Worm (Caenorhabditis elegans) whole organism, young adult: Measurements from ENCODE around the gene srx-67.
A peak's percentile ranks its signal among the peaks of the same experiment; 100 is the strongest.

Experiments
- B0261.1 ChIP-seq: sonication (generic microtip); optimal IDR thresholded peaks from 2 replicates; lab custom pipeline; 2016; ENCODE audit warnings: mild to moderate bottlenecking, missing genetic modification characterization, moderate library complexity, missing compliant biosample characterization
- F10E7.11 ChIP-seq: sonication (generic microtip); optimal IDR thresholded peaks from 2 replicates; lab custom pipeline; 2017; ENCODE audit warnings: mild to moderate bottlenecking, missing genetic modification characterization, moderate library complexity, missing compliant biosample characterization
- F37B4.10 ChIP-seq: fragments of 200-800 bp; sonication (Bioruptor generic); IDR thresholded peaks from 2 replicates; pipeline ENCODE4 v1.3.6; 2022; ENCODE audit warnings: missing genetic modification characterization, missing compliant biosample characterization
- F39B2.1 ChIP-seq: fragments of 200-800 bp; sonication (Bioruptor generic); IDR thresholded peaks from 2 replicates; pipeline ENCODE4 v1.3.6; 2022; ENCODE audit warnings: missing genetic modification reagents, missing genetic modification characterization, missing compliant biosample characterization
- F57A8.1 ChIP-seq: fragments of 200-800 bp; sonication (Bioruptor generic); optimal IDR thresholded peaks from 2 replicates; lab custom pipeline; 2018; ENCODE audit warnings: mild to moderate bottlenecking, missing genetic modification characterization, moderate library complexity, missing compliant biosample characterization
- Y56A3A.18 ChIP-seq: fragments of 200-800 bp; sonication (Bioruptor generic); IDR thresholded peaks from 2 replicates; pipeline ENCODE4 v1.3.6; 2022; ENCODE audit warnings: missing genetic modification reagents, missing genetic modification characterization, missing compliant biosample characterization
- aptf-3 ChIP-seq: fragments of 200-800 bp; sonication (Bioruptor generic); IDR thresholded peaks from 2 replicates; pipeline ENCODE4 v1.3.6; 2022; ENCODE audit warnings: missing genetic modification characterization, missing compliant biosample characterization
- attf-5 ChIP-seq: fragments of 200-800 bp; sonication (Bioruptor generic); optimal IDR thresholded peaks from 2 replicates; lab custom pipeline; 2018; ENCODE audit warnings: mild to moderate bottlenecking, missing genetic modification characterization, missing compliant biosample characterization
- ccch-3 ChIP-seq: fragments of 200-800 bp; sonication (Bioruptor generic); optimal IDR thresholded peaks from 2 replicates; lab custom pipeline; 2018; ENCODE audit warnings: mild to moderate bottlenecking, missing genetic modification characterization, missing compliant biosample characterization
- ceh-40 ChIP-seq: fragments of 200-800 bp; sonication (Bioruptor generic); IDR thresholded peaks from 2 replicates; pipeline ENCODE4 v1.3.6; 2022; ENCODE audit warnings: missing genetic modification characterization, missing compliant biosample characterization
- dpl-1 ChIP-seq: fragments of 150-350 bp; optimal IDR thresholded peaks from 2 replicates; lab custom pipeline; 2014; ENCODE audit warnings: missing biosample characterization, missing genetic modification reagents, missing genetic modification characterization
- ets-4 ChIP-seq: fragments of 200-800 bp; sonication (Bioruptor generic); optimal IDR thresholded peaks from 2 replicates; lab custom pipeline; 2018; ENCODE audit warnings: mild to moderate bottlenecking, missing genetic modification characterization, missing compliant biosample characterization
- fkh-3 ChIP-seq: sonication (generic microtip); optimal IDR thresholded peaks from 2 replicates; lab custom pipeline; 2016; ENCODE audit warnings: mild to moderate bottlenecking, missing genetic modification characterization, missing compliant biosample characterization
- gei-17 ChIP-seq: fragments of 200-800 bp; sonication (Bioruptor generic); optimal IDR thresholded peaks from 2 replicates; lab custom pipeline; 2018; ENCODE audit warnings: mild to moderate bottlenecking, missing genetic modification characterization, missing compliant biosample characterization
- hlh-12 ChIP-seq: sonication (generic microtip); optimal IDR thresholded peaks from 2 replicates; lab custom pipeline; 2016; ENCODE audit warnings: missing genetic modification characterization, missing compliant biosample characterization
- hsf-1 ChIP-seq: fragments of 200-800 bp; sonication (Bioruptor generic); IDR thresholded peaks from 2 replicates; pipeline ENCODE4 v1.3.6; 2022; ENCODE audit warnings: missing genetic modification reagents, missing genetic modification characterization, missing compliant biosample characterization
- lag-1 ChIP-seq: fragments of 200-800 bp; sonication (Bioruptor generic); IDR thresholded peaks from 2 replicates; pipeline ENCODE4 v1.3.6; 2022; ENCODE audit warnings: missing genetic modification reagents, missing genetic modification characterization, missing compliant biosample characterization
- lin-40 ChIP-seq: sonication (generic microtip); optimal IDR thresholded peaks from 2 replicates; lab custom pipeline; 2016; ENCODE audit warnings: missing genetic modification characterization, mild to moderate bottlenecking, missing compliant biosample characterization, missing genotype, missing genetic modification reagents
- madf-10 ChIP-seq: sonication (generic microtip); optimal IDR thresholded peaks from 2 replicates; lab custom pipeline; 2016; ENCODE audit warnings: mild to moderate bottlenecking, missing genetic modification characterization, missing compliant biosample characterization
- mxl-1 ChIP-seq: sonication (generic microtip); optimal IDR thresholded peaks from 2 replicates; lab custom pipeline; 2016; ENCODE audit warnings: missing genetic modification characterization, missing compliant biosample characterization
- nfya-1 ChIP-seq: sonication (generic microtip); optimal IDR thresholded peaks from 2 replicates; lab custom pipeline; 2017; ENCODE audit warnings: antibody characterized with exemption, missing compliant biosample characterization, missing genetic modification characterization, borderline replicate concordance; ENCODE audit not compliant: insufficient read depth
- nfyb-1 ChIP-seq: fragments of 200-800 bp; sonication (Bioruptor generic); IDR thresholded peaks from 2 replicates; pipeline ENCODE4 v1.3.6; 2022; ENCODE audit warnings: missing genetic modification reagents, missing genetic modification characterization, missing compliant biosample characterization
- nhr-27 ChIP-seq: fragments of 200-800 bp; sonication (Bioruptor generic); optimal IDR thresholded peaks from 2 replicates; lab custom pipeline; 2018; ENCODE audit warnings: mild to moderate bottlenecking, missing genetic modification characterization, moderate library complexity, missing compliant biosample characterization
- nhr-80 ChIP-seq: sonication (generic microtip); optimal IDR thresholded peaks from 2 replicates; lab custom pipeline; 2016; ENCODE audit warnings: missing genetic modification characterization, missing compliant biosample characterization
- nhr-90 ChIP-seq: sonication (generic microtip); optimal IDR thresholded peaks from 2 replicates; lab custom pipeline; 2016; ENCODE audit warnings: missing genotype, mild to moderate bottlenecking, missing genetic modification characterization, missing compliant biosample characterization
- pha-4 ChIP-seq: fragments of 150-350 bp; sonication (generic microtip); optimal IDR thresholded peaks from 2 replicates; lab custom pipeline; 2014; ENCODE audit warnings: missing biosample characterization, missing genetic modification reagents, missing genetic modification characterization
- repo-1 ChIP-seq: sonication (generic microtip); optimal IDR thresholded peaks from 2 replicates; lab custom pipeline; 2017; ENCODE audit warnings: mild to moderate bottlenecking, missing genetic modification characterization, missing compliant biosample characterization
- snpc-1.3 ChIP-seq: sonication (generic microtip); optimal IDR thresholded peaks from 2 replicates; lab custom pipeline; 2017; ENCODE audit warnings: missing genetic modification characterization, mild to moderate bottlenecking, missing compliant biosample characterization, antibody characterized with exemption, moderate library complexity, missing genotype, missing genetic modification reagents; ENCODE audit not compliant: insufficient read depth
- tbx-9 ChIP-seq: sonication (generic microtip); optimal IDR thresholded peaks from 2 replicates; lab custom pipeline; 2016; ENCODE audit warnings: borderline replicate concordance, missing genetic modification characterization, inconsistent platforms, missing compliant biosample characterization
- tlf-1 ChIP-seq: fragments of 200-800 bp; sonication (Bioruptor generic); optimal IDR thresholded peaks from 2 replicates; lab custom pipeline; 2018; ENCODE audit warnings: mild to moderate bottlenecking, missing genetic modification characterization, missing compliant biosample characterization
- ztf-26 ChIP-seq: sonication (generic microtip); optimal IDR thresholded peaks from 2 replicates; lab custom pipeline; 2017; ENCODE audit warnings: missing genetic modification characterization, missing compliant biosample characterization

The srx-67 gene

ce11 chrV:3957608-3958007 lies 41.0 kb downstream of the srx-67 start, which contains the start of gene cyp-34A5:
cyp-34A5 (minus strand) TSS chrV:3957708.
- TF ChIP-seq F10E7.11 (tag; lab: Kevin White, UChicago) = no peak
- no peak for TF ChIP-seq mxl-1 (tag; lab: Kevin White, UChicago)
- TF ChIP-seq hlh-12 (tag; lab: Kevin White, UChicago) = no peak
- no peak for TF ChIP-seq ccch-3 (GFP tag; lab: Kevin White, UChicago)

ce11 chrV:3961235-3961634 lies 44.7 kb downstream of the srx-67 start, which contains the start of gene cyp-34A6:
cyp-34A6 (minus strand) TSS chrV:3961335.
- TF ChIP-seq aptf-3 (GFP tag; lab: Robert Waterston, UW) = no peak
- no peak for TF ChIP-seq madf-10 (tag; lab: Kevin White, UChicago)
- TF ChIP-seq tlf-1 (GFP tag; lab: Kevin White, UChicago) = no peak
- TF ChIP-seq pha-4 (tag; lab: Kevin White, UChicago) = no peak
- TF ChIP-seq hsf-1 (GFP tag; lab: Robert Waterston, UW) = no peak
- TF ChIP-seq snpc-1.3 (tag; lab: Kevin White, UChicago) = no peak
- no peak for TF ChIP-seq lag-1 (GFP tag; lab: Robert Waterston, UW)
- TF ChIP-seq attf-5 (GFP tag; lab: Kevin White, UChicago) = no peak
- no peak for TF ChIP-seq ccch-3 (GFP tag; lab: Kevin White, UChicago)
- no peak for TF ChIP-seq F37B4.10 (GFP tag; lab: Robert Waterston, UW)
- no peak for TF ChIP-seq F39B2.1 (GFP tag; lab: Robert Waterston, UW)
- no peak for TF ChIP-seq ets-4
- TF ChIP-seq repo-1 = no peak
- TF ChIP-seq nfyb-1 (GFP tag; lab: Robert Waterston, UW) = no peak
- TF ChIP-seq tbx-9 (tag; lab: Kevin White, UChicago) = no peak
- TF ChIP-seq nfya-1 (tag; lab: Kevin White, UChicago) = no peak

ce11 chrV:3963715-3964114 lies 47.1 kb downstream of the srx-67 start, which contains the start of gene cyp-34A7:
cyp-34A7 (minus strand) TSS chrV:3963815.
- TF ChIP-seq fkh-3 (tag; lab: Kevin White, UChicago) (no peak), B0261.1 (tag; lab: Kevin White, UChicago) (no peak), ztf-26 (tag; lab: Kevin White, UChicago) (no peak), F57A8.1 (no peak), gei-17 (GFP tag; lab: Kevin White, UChicago) (no peak), nfyb-1 (GFP tag; lab: Robert Waterston, UW) (no peak), Y56A3A.18 (GFP tag; lab: Robert Waterston, UW) (no peak), mxl-1 (tag; lab: Kevin White, UChicago) (no peak), dpl-1 (no peak), ceh-40 (GFP tag; lab: Robert Waterston, UW) (no peak), nhr-27 (tag; lab: Kevin White, UChicago) (no peak), nhr-90 (tag; lab: Kevin White, UChicago) (no peak), lin-40 (tag; lab: Kevin White, UChicago) (no peak)

DNA sequence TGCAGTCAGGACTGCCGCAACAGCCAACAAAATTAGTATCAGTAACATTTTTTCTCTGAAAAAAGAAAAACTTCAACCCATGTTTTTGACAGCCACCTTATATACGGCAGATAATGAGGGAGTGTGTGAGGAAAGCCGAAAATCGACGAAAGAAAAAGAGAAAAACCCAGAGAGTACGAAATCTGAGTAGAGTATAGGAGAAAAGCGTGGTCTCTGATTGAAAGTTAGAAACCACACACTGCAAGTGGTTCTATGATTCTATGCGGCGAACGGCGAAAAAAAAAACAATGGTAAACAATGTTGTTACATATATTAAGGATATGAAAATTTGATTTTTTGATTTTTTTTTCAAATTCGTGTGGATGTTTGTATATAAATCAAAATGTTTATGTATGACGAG lies 51.2 kb downstream of the srx-67 start, which contains the start of gene cyp-34A8:
TSS of gene cyp-34A8 (minus strand) at position 62 of the 400 bp plus-strand sequence.
- TF ChIP-seq nhr-80 (tag; lab: Kevin White, UChicago) = peak; percentile 20
- TF ChIP-seq hlh-12 (tag; lab: Kevin White, UChicago) = no peak
